Worm (Caenorhabditis elegans) whole organism, L4 larva: ENCODE results near the gene best-19.

Source experiments
- R02D3.7 ChIP-seq: fragments of 150-350 bp; sonication (generic microtip); optimal IDR thresholded peaks from 3 replicates; lab custom pipeline; 2014; ENCODE audit warnings: missing biosample characterization, missing genetic modification characterization
- lin-13 ChIP-seq: fragments of 150-350 bp; optimal IDR thresholded peaks from 2 replicates; lab custom pipeline; 2014; ENCODE audit warnings: missing biosample characterization, missing genetic modification reagents, missing genetic modification characterization
- lsy-2 ChIP-seq, 2 experiments: fragments of 150-350 bp in 1 of 2; sonication (generic microtip) in 1 of 2; optimal IDR thresholded peaks; 2 replicates each; lab custom pipeline; 2014 to 2017; ENCODE audit warnings: missing biosample characterization in 2 of 2, missing genetic modification characterization in 2 of 2

DNA sequence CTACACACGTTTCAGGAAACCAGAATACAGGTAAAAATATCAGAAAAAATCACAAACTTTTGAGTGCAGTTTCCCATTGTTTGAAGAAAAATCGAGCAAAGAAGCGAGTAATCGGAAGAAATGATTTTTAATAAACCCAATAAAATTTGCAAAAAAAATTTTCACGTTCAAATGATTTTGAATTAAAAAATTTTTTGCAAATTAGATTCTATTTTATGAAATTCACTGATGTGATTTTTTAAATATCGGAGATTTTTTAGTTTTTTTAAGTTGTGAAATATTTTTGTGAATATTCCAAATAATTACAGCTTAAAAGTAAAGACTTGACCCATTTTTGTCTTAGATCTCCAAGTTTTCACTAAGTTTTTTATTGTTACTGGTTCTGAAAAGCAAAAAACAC lies 14.8 kb downstream of the best-19 start, which contains the start of gene pnp-1:
- TF ChIP-seq lsy-2 (tag; optimal IDR thresholded peaks at IDR 0.05; lab: Kevin White, UChicago) (no peak), lin-13 (GFP tag; lab: Kevin White, UChicago) (no peak), R02D3.7 (tag; lab: Kevin White, UChicago) (no peak)
